Worm (Caenorhabditis elegans) whole organism, young adult: Measurements from ENCODE around the gene Y53C12A.6.

Source experiments
- C17E4.6 ChIP-seq: fragments of 200-800 bp; sonication (Bioruptor generic); IDR thresholded peaks from 2 replicates; pipeline ENCODE4 v1.3.6; 2022; ENCODE audit warnings: missing genetic modification reagents, missing genetic modification characterization, missing compliant biosample characterization
- F23B12.7 ChIP-seq: sonication (generic microtip); optimal IDR thresholded peaks from 2 replicates; lab custom pipeline; 2017; ENCODE audit warnings: missing genetic modification characterization, mild to moderate bottlenecking, missing compliant biosample characterization, antibody characterized with exemption, moderate library complexity; ENCODE audit not compliant: insufficient read depth
- F37B4.10 ChIP-seq: fragments of 200-800 bp; sonication (Bioruptor generic); IDR thresholded peaks from 2 replicates; pipeline ENCODE4 v1.3.6; 2022; ENCODE audit warnings: missing genetic modification characterization, missing compliant biosample characterization
- F39B2.1 ChIP-seq: fragments of 200-800 bp; sonication (Bioruptor generic); IDR thresholded peaks from 2 replicates; pipeline ENCODE4 v1.3.6; 2022; ENCODE audit warnings: missing genetic modification reagents, missing genetic modification characterization, missing compliant biosample characterization
- K11D2.4 ChIP-seq: fragments of 200-800 bp; sonication (Bioruptor generic); IDR thresholded peaks from 2 replicates; pipeline ENCODE4 v1.3.6; 2022; ENCODE audit warnings: missing genetic modification reagents, missing genetic modification characterization, missing compliant biosample characterization
- Y56A3A.18 ChIP-seq: fragments of 200-800 bp; sonication (Bioruptor generic); IDR thresholded peaks from 2 replicates; pipeline ENCODE4 v1.3.6; 2022; ENCODE audit warnings: missing genetic modification reagents, missing genetic modification characterization, missing compliant biosample characterization
- ZK185.1 ChIP-seq: sonication (generic microtip); optimal IDR thresholded peaks from 2 replicates; lab custom pipeline; 2016; ENCODE audit warnings: mild to moderate bottlenecking, missing genetic modification characterization, missing compliant biosample characterization; ENCODE audit not compliant: poor library complexity, severe bottlenecking
- ama-1 ChIP-seq, 3 experiments: fragments of 150-350 bp in 1 of 3; sonication (generic microtip) in 2 of 3; optimal IDR thresholded peaks; 2 replicates each; lab custom pipeline; 2014 to 2018; ENCODE audit warnings: missing biosample characterization in 2 of 3, missing genetic modification characterization in 2 of 3, missing genetic modification reagents in 2 of 3
- aptf-2 ChIP-seq: fragments of 200-800 bp; sonication (Bioruptor generic); conservative IDR thresholded peaks from 2 replicates; pipeline ENCODE4 v1.3.6; 2022; ENCODE audit warnings: missing genetic modification reagents, missing genetic modification characterization, missing compliant biosample characterization
- aptf-3 ChIP-seq: fragments of 200-800 bp; sonication (Bioruptor generic); IDR thresholded peaks from 2 replicates; pipeline ENCODE4 v1.3.6; 2022; ENCODE audit warnings: missing genetic modification characterization, missing compliant biosample characterization
- atf-7 ChIP-seq: sonication (generic microtip); optimal IDR thresholded peaks from 2 replicates; lab custom pipeline; 2017; ENCODE audit warnings: mild to moderate bottlenecking, missing genetic modification characterization, missing compliant biosample characterization
- athp-1 ChIP-seq: sonication (generic microtip); optimal IDR thresholded peaks from 2 replicates; lab custom pipeline; 2017; ENCODE audit warnings: mild to moderate bottlenecking, missing genetic modification characterization, missing compliant biosample characterization
- attf-3 ChIP-seq: fragments of 200-800 bp; sonication (Bioruptor generic); conservative IDR thresholded peaks from 2 replicates; pipeline ENCODE4 v1.3.6; 2022; ENCODE audit warnings: missing genetic modification reagents, missing genetic modification characterization, missing compliant biosample characterization
- attf-6 ChIP-seq: fragments of 200-800 bp; sonication (Bioruptor generic); IDR thresholded peaks from 2 replicates; pipeline ENCODE4 v1.3.6; 2022; ENCODE audit warnings: missing genetic modification reagents, missing genetic modification characterization, missing compliant biosample characterization
- bed-2 ChIP-seq: fragments of 200-800 bp; sonication (Bioruptor generic); IDR thresholded peaks from 2 replicates; pipeline ENCODE4 v1.3.6; 2022; ENCODE audit warnings: missing genetic modification reagents, missing genetic modification characterization, missing compliant biosample characterization
- cebp-1 ChIP-seq, 2 experiments: fragments of 200-800 bp in 1 of 2; sonication (Bioruptor generic) in 1 of 2; sonication (generic microtip) in 1 of 2; IDR thresholded peaks in 1 of 2; optimal IDR thresholded peaks in 1 of 2; 2 replicates each; pipeline versions ENCODE4 v1.3.6 to Lab custom; 2017 to 2022; ENCODE audit warnings: missing compliant biosample characterization in 2 of 2, missing genetic modification characterization in 2 of 2, mild to moderate bottlenecking in 1 of 2, missing genetic modification reagents in 1 of 2, moderate library complexity in 1 of 2
- ceh-27 ChIP-seq: fragments of 200-800 bp; sonication (Bioruptor generic); optimal IDR thresholded peaks from 2 replicates; lab custom pipeline; 2018; ENCODE audit warnings: mild to moderate bottlenecking, missing genetic modification characterization, moderate library complexity, missing compliant biosample characterization
- ceh-91 ChIP-seq: fragments of 200-800 bp; sonication (Bioruptor generic); IDR thresholded peaks from 2 replicates; pipeline ENCODE4 v1.3.6; 2022; ENCODE audit warnings: missing genetic modification reagents, missing genetic modification characterization, missing compliant biosample characterization
- chd-7 ChIP-seq: sonication (generic microtip); optimal IDR thresholded peaks from 2 replicates; lab custom pipeline; 2016; ENCODE audit warnings: mild to moderate bottlenecking, missing genetic modification characterization, moderate library complexity, missing compliant biosample characterization
- dox-1 ChIP-seq: fragments of 200-800 bp; sonication (Bioruptor generic); IDR thresholded peaks from 2 replicates; pipeline ENCODE4 v1.3.6; 2022; ENCODE audit warnings: missing genetic modification reagents, missing genetic modification characterization, missing compliant biosample characterization
- efl-1 ChIP-seq: fragments of 150-350 bp; optimal IDR thresholded peaks from 2 replicates; lab custom pipeline; 2014; ENCODE audit warnings: missing biosample characterization, missing genetic modification reagents, missing genetic modification characterization
- egl-18 ChIP-seq: fragments of 200-800 bp; sonication (Bioruptor generic); IDR thresholded peaks from 2 replicates; pipeline ENCODE4 v1.3.6; 2022; ENCODE audit warnings: missing genetic modification reagents, missing genetic modification characterization, missing compliant biosample characterization
- ekl-4 ChIP-seq: fragments of 200-800 bp; sonication (Bioruptor generic); IDR thresholded peaks from 2 replicates; pipeline ENCODE4 v1.3.6; 2022; ENCODE audit warnings: missing genetic modification reagents, missing genetic modification characterization, missing compliant biosample characterization
- ets-4 ChIP-seq: fragments of 200-800 bp; sonication (Bioruptor generic); optimal IDR thresholded peaks from 2 replicates; lab custom pipeline; 2018; ENCODE audit warnings: mild to moderate bottlenecking, missing genetic modification characterization, missing compliant biosample characterization
- gei-17 ChIP-seq: fragments of 200-800 bp; sonication (Bioruptor generic); optimal IDR thresholded peaks from 2 replicates; lab custom pipeline; 2018; ENCODE audit warnings: mild to moderate bottlenecking, missing genetic modification characterization, missing compliant biosample characterization
- hmg-1.2 ChIP-seq: fragments of 200-800 bp; sonication (Bioruptor generic); IDR thresholded peaks from 2 replicates; pipeline ENCODE4 v1.3.6; 2022; ENCODE audit warnings: missing genetic modification reagents, missing genetic modification characterization, missing compliant biosample characterization
- let-526 ChIP-seq: fragments of 200-800 bp; sonication (Bioruptor generic); IDR thresholded peaks from 2 replicates; pipeline ENCODE4 v1.3.6; 2022; ENCODE audit warnings: missing genetic modification reagents, missing genetic modification characterization, missing compliant biosample characterization
- let-607 ChIP-seq, 2 experiments: fragments of 200-800 bp in 1 of 2; sonication (Bioruptor generic) in 1 of 2; sonication (generic microtip) in 1 of 2; optimal IDR thresholded peaks; 2 replicates each; lab custom pipeline; 2016 to 2018; ENCODE audit warnings: mild to moderate bottlenecking in 2 of 2, missing compliant biosample characterization in 2 of 2, missing genetic modification characterization in 2 of 2, moderate library complexity in 2 of 2, missing genotype in 1 of 2
- lin-40 ChIP-seq: sonication (generic microtip); optimal IDR thresholded peaks from 2 replicates; lab custom pipeline; 2016; ENCODE audit warnings: missing genetic modification characterization, mild to moderate bottlenecking, missing compliant biosample characterization, missing genotype, missing genetic modification reagents
- lin-54 ChIP-seq: fragments of 200-800 bp; sonication (Bioruptor generic); optimal IDR thresholded peaks from 2 replicates; lab custom pipeline; 2018; ENCODE audit warnings: mild to moderate bottlenecking, missing genetic modification characterization, missing compliant biosample characterization
- madf-6 ChIP-seq: fragments of 200-800 bp; sonication (Bioruptor generic); IDR thresholded peaks from 2 replicates; pipeline ENCODE4 v1.3.6; 2022; ENCODE audit warnings: missing genetic modification reagents, missing genetic modification characterization, missing compliant biosample characterization
- mcd-1 ChIP-seq: fragments of 200-800 bp; sonication (Bioruptor generic); IDR thresholded peaks from 2 replicates; pipeline ENCODE4 v1.3.6; 2022; ENCODE audit warnings: missing genetic modification reagents, missing genetic modification characterization, missing compliant biosample characterization
- nfyb-1 ChIP-seq: fragments of 200-800 bp; sonication (Bioruptor generic); IDR thresholded peaks from 2 replicates; pipeline ENCODE4 v1.3.6; 2022; ENCODE audit warnings: missing genetic modification reagents, missing genetic modification characterization, missing compliant biosample characterization
- nhr-120 ChIP-seq: fragments of 200-800 bp; sonication (Bioruptor generic); IDR thresholded peaks from 2 replicates; pipeline ENCODE4 v1.3.6; 2022; ENCODE audit warnings: missing genetic modification characterization, missing compliant biosample characterization
- nhr-27 ChIP-seq: fragments of 200-800 bp; sonication (Bioruptor generic); optimal IDR thresholded peaks from 2 replicates; lab custom pipeline; 2018; ENCODE audit warnings: mild to moderate bottlenecking, missing genetic modification characterization, moderate library complexity, missing compliant biosample characterization
- nhr-80 ChIP-seq: sonication (generic microtip); optimal IDR thresholded peaks from 2 replicates; lab custom pipeline; 2016; ENCODE audit warnings: missing genetic modification characterization, missing compliant biosample characterization
- rcor-1 ChIP-seq: fragments of 200-800 bp; sonication (Bioruptor generic); IDR thresholded peaks from 2 replicates; pipeline ENCODE4 v1.3.6; 2022; ENCODE audit warnings: missing genetic modification reagents, missing genetic modification characterization, missing compliant biosample characterization
- repo-1 ChIP-seq: sonication (generic microtip); optimal IDR thresholded peaks from 2 replicates; lab custom pipeline; 2017; ENCODE audit warnings: mild to moderate bottlenecking, missing genetic modification characterization, missing compliant biosample characterization
- sdz-38 ChIP-seq: sonication (generic microtip); optimal IDR thresholded peaks from 2 replicates; lab custom pipeline; 2016; ENCODE audit warnings: missing genotype, missing genetic modification characterization, missing compliant biosample characterization
- snpc-4 ChIP-seq, 5 experiments: fragments of 150-350 bp in 1 of 5; sonication (generic microtip) in 4 of 5; optimal IDR thresholded peaks; 2 replicates each; lab custom pipeline; 2014 to 2018; ENCODE audit warnings: missing genetic modification characterization in 5 of 5, missing biosample characterization in 3 of 5, antibody characterized with exemption in 2 of 5, mild to moderate bottlenecking in 2 of 5, missing compliant biosample characterization in 2 of 5, missing genotype in 2 of 5, moderate library complexity in 2 of 5, missing genetic modification reagents in 1 of 5
- somi-1 ChIP-seq: fragments of 200-800 bp; sonication (Bioruptor generic); optimal IDR thresholded peaks from 2 replicates; lab custom pipeline; 2018; ENCODE audit warnings: mild to moderate bottlenecking, missing genetic modification characterization, missing compliant biosample characterization
- zim-3 ChIP-seq: sonication (generic microtip); optimal IDR thresholded peaks from 2 replicates; lab custom pipeline; 2017; ENCODE audit warnings: mild to moderate bottlenecking, missing genetic modification characterization, moderate library complexity, missing compliant biosample characterization
- ztf-22 ChIP-seq: fragments of 200-800 bp; sonication (Bioruptor generic); optimal IDR thresholded peaks from 2 replicates; lab custom pipeline; 2018; ENCODE audit warnings: mild to moderate bottlenecking, missing genetic modification characterization, moderate library complexity, missing compliant biosample characterization
- ztf-28 ChIP-seq: fragments of 200-800 bp; sonication (Bioruptor generic); IDR thresholded peaks from 2 replicates; pipeline ENCODE4 v1.3.6; 2022; ENCODE audit warnings: missing genetic modification reagents, missing genetic modification characterization, missing compliant biosample characterization

Y53C12A.6 gene

DNA sequence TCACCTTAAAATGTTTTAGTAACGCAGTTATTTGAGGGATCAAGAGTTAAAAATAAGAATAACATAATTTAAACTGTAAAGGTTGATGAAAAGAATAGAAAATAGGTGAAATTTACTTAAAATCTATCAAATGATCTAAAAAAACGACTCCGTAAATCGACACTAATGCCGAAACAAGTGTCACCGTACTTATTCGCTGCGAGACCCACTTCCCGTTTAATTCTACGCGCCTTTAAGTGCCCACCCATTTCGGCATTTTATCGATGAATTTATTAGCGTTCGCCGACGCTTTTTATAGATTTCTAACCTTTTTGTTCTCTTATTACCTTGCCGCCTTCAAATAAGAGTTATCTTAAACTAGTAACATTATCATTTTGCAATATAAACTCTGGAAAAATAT, 28.3 kb upstream of the Y53C12A.6 start, which contains the start of the genes Y53C12B.1 and nos-3 (continued):
- TF ChIP-seq cebp-1 (GFP tag; IDR thresholded peaks at IDR 0.05; lab: Robert Waterston, UW), result no peak
- TF ChIP-seq cebp-1 (tag; optimal IDR thresholded peaks at IDR 0.05; lab: Kevin White, UChicago), result peak; percentile 39
- TF ChIP-seq ztf-28 (GFP tag; lab: Robert Waterston, UW), result no peak
- peak; percentile 7 for TF ChIP-seq snpc-4 (GFP tag; optimal IDR thresholded peaks at IDR 0.05; lab: Kevin White, UChicago)
- TF ChIP-seq snpc-4 (tag; optimal IDR thresholded peaks at IDR 0.05; lab: Kevin White, UChicago), result peak in 3 of 4 experiments; percentile 26 to 72 (median 49)
- peak; percentile 59 for TF ChIP-seq rcor-1 (GFP tag; lab: Robert Waterston, UW)
- TF ChIP-seq lin-40 (tag; lab: Kevin White, UChicago), result peak; percentile 21
- peak; percentile 17 for TF ChIP-seq efl-1
- TF ChIP-seq madf-6 (GFP tag; lab: Robert Waterston, UW), result peak; percentile 85
- peak; percentile 56 for TF ChIP-seq mcd-1
- no peak for TF ChIP-seq sdz-38
- peak; percentile 25 for TF ChIP-seq F23B12.7 (tag; lab: Kevin White, UChicago)
- no peak; the same call in 1 of the 2 replicates for TF ChIP-seq attf-3 (GFP tag; lab: Robert Waterston, UW)
- peak; percentile 41 for TF ChIP-seq ceh-27 (GFP tag; lab: Kevin White, UChicago)
- no peak for TF ChIP-seq chd-7
- TF ChIP-seq ekl-4 (GFP tag; lab: Robert Waterston, UW), result 0 out of 2 replicates have a peak, but pooled peaks have one; percentile 22
- TF ChIP-seq F39B2.1, result no peak
- no peak for TF ChIP-seq Y56A3A.18 (GFP tag; lab: Robert Waterston, UW)
- TF ChIP-seq nhr-27, result no peak
- no peak for TF ChIP-seq egl-18 (GFP tag; lab: Robert Waterston, UW)
- TF ChIP-seq hmg-1.2 (GFP tag; lab: Robert Waterston, UW), result peak; percentile 40; the same call in 1 of the 2 replicates
- no peak for TF ChIP-seq ets-4 (GFP tag; lab: Kevin White, UChicago)
- no peak for TF ChIP-seq bed-2 (GFP tag; lab: Robert Waterston, UW)
- peak; percentile 56 for TF ChIP-seq lin-54 (GFP tag; lab: Kevin White, UChicago)
- TF ChIP-seq zim-3 (tag; lab: Kevin White, UChicago), result no peak
- no peak for TF ChIP-seq nhr-120 (GFP tag; lab: Robert Waterston, UW)
- TF ChIP-seq ZK185.1 (tag; lab: Kevin White, UChicago), result peak; percentile 46
- peak; percentile 39; the same call in 1 of the 2 replicates for TF ChIP-seq ceh-91
- TF ChIP-seq nfyb-1 (GFP tag; lab: Robert Waterston, UW), result no peak
- TF ChIP-seq, all 124 proteins: peak for 27

DNA sequence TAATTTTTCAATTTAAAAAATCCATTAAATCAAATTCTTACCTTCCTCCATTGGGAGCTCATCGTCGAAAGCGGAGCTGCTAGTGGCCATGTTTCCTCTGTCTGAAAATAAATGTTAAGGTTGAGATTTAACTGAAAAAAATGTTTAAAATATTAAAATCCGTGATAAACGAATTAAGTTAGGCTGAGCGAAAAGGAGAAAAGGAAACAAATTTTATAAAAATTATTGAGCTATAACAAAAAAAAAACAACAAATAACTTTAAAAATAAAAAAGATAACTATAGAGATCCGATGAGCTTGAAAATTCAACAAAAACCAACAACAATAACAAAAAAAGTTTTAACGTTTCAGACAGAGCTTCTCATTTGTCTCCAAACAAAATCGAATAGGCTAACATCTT, 25.0 kb upstream of the Y53C12A.6 start, which contains the start of gene pno-1:
Gene pno-1 (minus strand): TSS at position 101 of the 400 bp plus-strand sequence.
- TF ChIP-seq C17E4.6 (GFP tag; lab: Robert Waterston, UW), result no peak
- TF ChIP-seq aptf-3 (GFP tag; lab: Robert Waterston, UW), result no peak
- TF ChIP-seq atf-7 (tag; lab: Kevin White, UChicago), result no peak
- TF ChIP-seq madf-6 (GFP tag; lab: Robert Waterston, UW), result peak; percentile 41; the same call in 1 of the 2 replicates
- TF ChIP-seq ama-1 (optimal IDR thresholded peaks at IDR 0.05; lab: Kevin White, UChicago), result no peak
- TF ChIP-seq ama-1 (GFP tag; optimal IDR thresholded peaks at IDR 0.05; lab: Kevin White, UChicago), result peak in 1 of 2 experiments; percentile 14
- TF ChIP-seq K11D2.4 (GFP tag; lab: Robert Waterston, UW), result no peak

DNA sequence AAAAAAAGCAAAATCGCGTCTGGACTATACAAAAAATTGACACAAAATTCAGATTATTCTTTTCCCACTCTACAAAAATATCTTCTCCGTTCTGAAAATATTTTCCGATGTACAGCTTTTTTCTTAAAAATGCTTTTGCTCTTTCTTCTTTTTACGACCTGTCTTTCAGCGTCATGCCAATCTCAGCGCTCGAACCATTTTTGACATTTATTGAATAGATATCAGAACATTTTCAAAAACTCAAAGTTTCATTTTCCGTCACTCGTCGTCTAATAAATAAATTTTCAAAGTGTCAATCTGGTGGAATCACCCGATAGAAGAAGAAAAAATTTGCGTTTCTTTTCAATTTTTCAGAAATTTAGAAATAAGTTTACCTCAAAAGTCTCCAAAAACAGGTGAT, 23.6 kb upstream of the Y53C12A.6 start:
- no peak for TF ChIP-seq ZK185.1 (tag; lab: Kevin White, UChicago)
- TF ChIP-seq efl-1, result no peak
- no peak for TF ChIP-seq egl-18 (GFP tag; lab: Robert Waterston, UW)
- no peak for TF ChIP-seq repo-1 (tag; lab: Kevin White, UChicago)
- TF ChIP-seq somi-1 (GFP tag; lab: Kevin White, UChicago), result no peak
- no peak for TF ChIP-seq aptf-2
- TF ChIP-seq nhr-80 (tag; lab: Kevin White, UChicago), result peak; percentile 63
- no peak for TF ChIP-seq dox-1 (GFP tag; lab: Robert Waterston, UW)
- TF ChIP-seq let-526 (GFP tag; lab: Robert Waterston, UW), result 0 out of 2 replicates have a peak, but pooled peaks have one; percentile 17
- TF ChIP-seq let-607 (tag; optimal IDR thresholded peaks at IDR 0.05; lab: Kevin White, UChicago), result peak; percentile 78 to 88
- TF ChIP-seq F37B4.10 (GFP tag; lab: Robert Waterston, UW), result no peak
- TF ChIP-seq attf-6, result no peak
- peak; percentile 2 for TF ChIP-seq ztf-22 (GFP tag; lab: Kevin White, UChicago)
- TF ChIP-seq mcd-1, result no peak
- no peak for TF ChIP-seq gei-17 (GFP tag; lab: Kevin White, UChicago)
- no peak for TF ChIP-seq athp-1 (tag; lab: Kevin White, UChicago)
